Worm (Caenorhabditis elegans) whole organism, dauer: ENCODE data around the gene T16G1.13.
"Not testable (repeated sequence)": the region's sequence is repeated elsewhere in the genome, so short reads cannot be mapped to it uniquely, and the experiment has no call there.

Experiments used
- unc-62 ChIP-seq: sonication (generic microtip); optimal IDR thresholded peaks from 2 replicates; lab custom pipeline; 2017; ENCODE audit warnings: missing biosample characterization, missing genetic modification reagents, missing genetic modification characterization

The T16G1.13 gene

ce11 chrV:12939434-12939833 is 10.3 kb upstream of the T16G1.13 start, which contains the start of gene T16G1.5:
Gene T16G1.5 (minus strand): TSS chrV:12939552.
- no peak for TF ChIP-seq unc-62 (GFP tag; lab: Kevin White, UChicago)

DNA sequence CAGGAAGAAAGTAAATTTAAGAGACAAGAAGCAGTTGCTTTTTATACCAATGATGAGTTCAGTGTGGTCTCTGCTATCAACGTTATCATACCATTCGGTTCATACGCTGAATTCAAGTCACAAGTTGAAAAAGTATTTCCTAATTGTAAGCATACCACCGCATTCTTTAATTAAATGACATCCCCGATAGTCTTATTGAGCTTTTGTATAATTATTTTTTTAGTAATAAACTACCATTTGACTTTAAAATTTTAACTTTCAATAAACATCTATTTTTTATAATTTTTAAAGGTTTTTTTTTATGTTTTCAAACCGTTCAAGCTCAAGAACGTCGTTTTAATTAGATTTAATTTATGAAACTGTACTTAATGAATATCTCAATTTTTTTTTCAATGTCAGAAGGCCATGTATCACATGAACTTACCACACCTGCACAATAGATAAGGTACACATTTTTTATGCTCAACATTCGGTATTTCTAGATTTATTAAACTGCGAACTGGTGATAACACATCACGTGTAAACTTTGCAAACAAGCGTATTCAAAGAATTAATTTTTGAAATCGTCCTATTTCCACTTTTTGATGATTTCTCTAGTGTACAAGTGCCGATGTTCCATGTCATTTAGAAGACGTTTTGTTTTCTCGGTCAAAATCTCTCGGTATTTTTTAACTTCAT is 7.8 kb upstream of the T16G1.13 start, which contains the start of gene T16G1.4:
T16G1.4 (minus strand) TSS at position 51 of the 678 bp plus-strand sequence.
- no peak for TF ChIP-seq unc-62 (GFP tag; lab: Kevin White, UChicago)

DNA sequence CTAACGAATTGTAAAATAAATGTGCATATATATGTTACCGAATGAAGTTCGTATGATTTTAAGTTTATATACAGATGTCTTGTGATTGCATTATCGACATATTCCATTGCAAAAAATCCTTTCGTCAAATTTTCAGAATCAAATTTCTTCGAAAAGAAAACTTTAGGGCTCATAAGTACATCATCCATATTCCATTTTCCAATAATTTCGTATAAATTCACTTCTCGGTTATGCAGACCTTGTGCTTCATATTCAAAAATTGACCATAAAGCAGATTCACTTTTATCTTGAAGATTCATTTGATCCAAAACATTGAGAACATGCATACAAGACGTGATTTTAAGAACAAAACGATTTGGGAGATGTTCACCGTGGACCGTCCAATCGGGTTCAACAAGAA is 6.3 kb upstream of the T16G1.13 start:
- TF ChIP-seq unc-62 (GFP tag; lab: Kevin White, UChicago) = no peak

DNA sequence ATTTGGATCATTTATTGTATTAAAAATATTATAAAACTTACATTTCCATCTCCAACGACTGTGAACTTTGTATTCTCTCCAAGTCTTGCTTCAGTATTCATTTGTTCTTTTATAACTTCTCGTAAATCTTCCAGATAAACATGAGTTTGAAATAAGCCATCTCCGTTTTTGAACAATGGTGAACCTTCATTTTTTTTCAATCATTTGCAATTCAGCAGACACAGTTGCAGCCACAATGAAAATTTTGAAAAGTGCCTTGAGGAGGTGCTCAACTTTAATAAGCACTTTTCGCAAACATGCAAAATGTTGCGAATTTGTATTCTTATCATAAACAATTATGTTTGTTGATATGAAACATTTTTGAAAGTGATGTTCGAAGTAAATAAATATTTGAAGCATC is 5.5 kb upstream of the T16G1.13 start, which contains the start of gene T16G1.3:
T16G1.3 (minus strand) TSS at position 101 of the 400 bp plus-strand sequence.
- no peak for TF ChIP-seq unc-62 (GFP tag; lab: Kevin White, UChicago)

ce11 chrV:12944775-12945174 is 4.9 kb upstream of the T16G1.13 start, which contains the start of gene grl-2:
Gene grl-2 (plus strand): TSS chrV:12945075.
- no peak for TF ChIP-seq unc-62 (GFP tag; lab: Kevin White, UChicago)

- TF ChIP-seq unc-62 (GFP tag; lab: Kevin White, UChicago) = no peak
These were observed 1.3 kb downstream of the T16G1.13 start, which contains the start of the genes T16G1.9 and T16G1.18 for ce11 chrV:12950812-12951528. Gene T16G1.9 (minus strand): TSS chrV:12950862. Gene T16G1.18 (plus strand): TSS chrV:12951304.

DNA sequence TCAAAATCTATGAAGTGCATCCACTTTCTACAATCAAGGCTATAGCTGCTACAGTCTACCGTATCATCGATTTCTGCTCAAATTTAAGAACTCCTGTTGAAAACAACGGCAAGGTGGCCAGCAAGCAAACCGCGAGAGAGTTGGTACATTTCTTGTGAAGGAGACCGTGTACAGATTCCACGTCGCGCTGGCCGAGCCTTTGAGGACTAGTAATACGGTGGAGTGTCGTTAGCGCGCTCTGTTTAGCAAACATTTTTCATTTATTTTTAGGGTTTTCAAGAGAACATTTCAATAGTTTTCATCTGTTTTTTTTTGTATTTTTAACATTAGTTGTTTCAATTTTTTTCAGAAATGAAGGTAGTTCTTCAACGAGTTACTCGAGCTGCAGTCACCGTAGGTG is 2.6 kb downstream of the T16G1.13 start, which contains the start of gene pqn-68:
pqn-68 (plus strand) TSS at position 350 of the 400 bp plus-strand sequence.
- no peak for TF ChIP-seq unc-62 (GFP tag; lab: Kevin White, UChicago)

DNA sequence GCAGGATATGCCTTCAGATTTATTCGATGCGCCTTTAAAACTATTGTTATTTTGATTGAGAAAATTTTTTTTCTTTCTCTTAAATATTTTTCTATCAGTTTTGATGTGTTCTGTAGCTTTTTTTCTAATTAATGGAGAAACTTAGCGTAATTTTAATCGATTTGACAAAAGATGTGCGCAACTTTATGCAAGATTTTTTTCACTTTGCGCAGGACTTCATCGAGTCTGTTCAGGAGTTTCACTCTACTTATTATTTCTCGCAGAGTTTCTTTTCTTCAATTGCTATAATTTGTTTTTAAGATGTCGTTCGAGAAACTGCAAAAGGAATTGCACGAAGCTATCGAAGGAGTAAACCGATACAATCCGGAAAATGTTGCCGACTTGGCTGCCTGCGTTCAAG is 4.0 kb downstream of the T16G1.13 start, which contains the start of gene eif-3.K:
eif-3.K (plus strand) TSS at position 301 of the 400 bp plus-strand sequence.
- no peak for TF ChIP-seq unc-62 (GFP tag; lab: Kevin White, UChicago)

DNA sequence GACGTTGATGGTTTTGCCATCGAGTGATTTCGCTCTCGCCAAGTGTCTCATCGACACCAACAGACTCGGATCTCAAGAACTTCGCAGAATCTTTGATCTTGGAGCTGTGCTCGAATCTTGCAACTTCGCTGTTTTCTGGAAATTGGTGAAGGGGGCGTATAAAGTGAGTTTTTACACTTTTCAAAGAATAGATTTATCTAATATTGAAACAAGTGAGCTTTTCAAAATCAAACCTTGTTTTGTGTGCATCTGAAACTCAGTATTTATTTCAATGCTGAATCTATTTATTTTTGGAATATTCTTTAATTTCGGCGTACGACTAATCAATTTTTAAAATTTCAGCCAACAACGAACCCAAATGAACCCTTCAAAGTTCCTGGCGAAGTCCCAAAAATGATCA is 4.6 kb downstream of the T16G1.13 start:
- no peak for TF ChIP-seq unc-62 (GFP tag; lab: Kevin White, UChicago)

DNA sequence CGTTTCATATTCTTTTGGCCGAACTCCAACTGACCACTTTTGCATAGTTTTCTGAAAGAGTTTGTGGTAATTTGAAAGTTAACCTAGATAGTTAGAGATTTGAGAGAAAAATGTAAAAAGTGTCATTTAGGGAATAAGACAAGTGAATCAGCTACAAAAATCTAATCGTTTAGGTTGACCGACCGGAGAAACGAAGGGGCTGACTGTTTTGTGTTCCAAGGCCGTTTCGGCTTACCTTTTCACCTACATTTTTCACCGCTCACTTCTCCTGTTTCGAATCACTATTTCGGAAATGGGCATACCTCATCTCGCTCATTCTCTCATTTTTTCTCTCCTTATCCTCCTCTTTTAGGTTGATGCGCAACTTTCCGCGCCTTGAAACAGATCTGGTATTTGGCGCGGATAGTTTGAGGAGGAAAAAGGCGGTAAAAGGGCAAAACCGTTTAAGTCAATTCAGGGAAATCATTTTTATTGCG is 11.4 kb downstream of the T16G1.13 start, which contains the start of gene mpst-7:
mpst-7 (minus strand) TSS at position 51 of the 476 bp plus-strand sequence.
- TF ChIP-seq unc-62 (GFP tag; lab: Kevin White, UChicago) = no peak

ce11 chrV:12963192-12963591 is 13.5 kb downstream of the T16G1.13 start, which contains the start of gene hrg-9:
Gene hrg-9 (minus strand): TSS chrV:12963343.
- TF ChIP-seq unc-62 (GFP tag; lab: Kevin White, UChicago) = no peak

- TF ChIP-seq unc-62 (GFP tag; lab: Kevin White, UChicago) = no peak
These were observed 14.4 kb downstream of the T16G1.13 start, which contains the start of gene srd-35 for ce11 chrV:12964076-12964475. Gene srd-35 (plus strand): TSS chrV:12964376.

- TF ChIP-seq unc-62 (GFP tag; lab: Kevin White, UChicago) = no peak
These were observed 17.4 kb downstream of the T16G1.13 start, which contains the start of gene R186.3 for ce11 chrV:12967110-12967509. Gene R186.3 (minus strand): TSS chrV:12967210.

DNA sequence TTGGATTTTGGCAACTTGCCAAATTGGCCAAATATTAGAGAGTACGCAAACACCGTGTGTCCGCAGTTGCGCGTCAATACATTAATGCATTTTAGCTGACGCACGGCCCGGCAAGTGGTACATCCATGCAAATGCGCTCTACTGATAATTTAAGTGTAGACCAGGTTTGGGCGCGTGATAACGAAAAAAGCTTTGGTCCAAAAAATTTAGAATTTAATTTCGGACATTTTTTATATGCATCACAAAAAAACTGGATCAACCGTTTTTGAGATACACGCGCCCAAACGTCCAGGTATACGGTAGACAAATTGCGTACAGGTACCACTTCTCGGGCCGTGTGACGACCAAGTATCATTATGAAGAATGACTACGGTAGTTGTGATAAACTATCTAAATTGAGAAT is 18.2 kb downstream of the T16G1.13 start, which contains the start of gene R186.8:
R186.8 (minus strand) TSS at position 58 of the 403 bp plus-strand sequence.
- TF ChIP-seq unc-62 (GFP tag; lab: Kevin White, UChicago) = not testable (repeated sequence)

- TF ChIP-seq unc-62 (GFP tag; lab: Kevin White, UChicago) = no peak
These were observed 18.8 kb downstream of the T16G1.13 start, which contains the start of gene lin-46 for ce11 chrV:12968555-12968954. Gene lin-46 (plus strand): TSS chrV:12968855.
